Fruit fly (Drosophila melanogaster) Kc167 (cell line): ENCODE data around the gene CG8087.

Source experiments
- Myc ChIP-seq: fragments of >200 bp; optimal IDR thresholded peaks from 2 replicates; lab custom pipeline; 2017; ENCODE audit warnings: missing external identifiers
- Sin3A ChIP-seq: fragments of >200 bp; optimal IDR thresholded peaks from 2 replicates; lab custom pipeline; 2018; ENCODE audit warnings: missing external identifiers
- h ChIP-seq: fragments of >200 bp; optimal IDR thresholded peaks from 3 replicates; lab custom pipeline; 2018; ENCODE audit warnings: missing external identifiers
- insv ChIP-seq: fragments of >200 bp; optimal IDR thresholded peaks from 3 replicates; lab custom pipeline; 2018; ENCODE audit warnings: missing external identifiers
- psq ChIP-seq: fragments of >200 bp; optimal IDR thresholded peaks from 2 replicates; lab custom pipeline; 2017; ENCODE audit warnings: missing external identifiers
- ttk ChIP-seq: sonication (Bioruptor generic); optimal IDR thresholded peaks from 2 replicates; lab custom pipeline; 2017; ENCODE audit warnings: missing external identifiers

CG8087 gene

dm6 chr3R:14564705-14565064 is at the start of gene CG8087:
CG8087 (minus strand) TSS chr3R:14564805.
- TF ChIP-seq Myc (lab: Kevin White, UChicago) (no peak), ttk (no peak), insv (lab: Kevin White, UChicago) (no peak), h (lab: Kevin White, UChicago) (no peak), psq (lab: Kevin White, UChicago) (no peak), Sin3A (lab: Kevin White, UChicago) (no peak)

dm6 chr3R:14608892-14609692 is 44.5 kb upstream of the CG8087 start, which contains the start of gene CG14853:
CG14853 (plus strand) TSS chr3R:14609642.
- TF ChIP-seq psq (lab: Kevin White, UChicago) (no peak), ttk (no peak)

- TF ChIP-seq h (lab: Kevin White, UChicago): no peak
- no peak for TF ChIP-seq insv (lab: Kevin White, UChicago)
- no peak for TF ChIP-seq psq (lab: Kevin White, UChicago)
- TF ChIP-seq Myc (lab: Kevin White, UChicago): no peak
- no peak for TF ChIP-seq ttk
- no peak for TF ChIP-seq Sin3A (lab: Kevin White, UChicago)
These were observed 33.4 kb upstream of the CG8087 start for dm6 chr3R:14597935-14598424.

- TF ChIP-seq ttk: no peak
- no peak for TF ChIP-seq Myc (lab: Kevin White, UChicago)
- no peak for TF ChIP-seq Sin3A (lab: Kevin White, UChicago)
These were observed 26.3 kb upstream of the CG8087 start for dm6 chr3R:14590753-14591535.

- TF ChIP-seq Sin3A (lab: Kevin White, UChicago): no peak
- no peak for TF ChIP-seq h (lab: Kevin White, UChicago)
- no peak for TF ChIP-seq insv (lab: Kevin White, UChicago)
- no peak for TF ChIP-seq ttk
- no peak for TF ChIP-seq Myc (lab: Kevin White, UChicago)
- TF ChIP-seq psq (lab: Kevin White, UChicago): no peak
These were observed 24.9 kb upstream of the CG8087 start for dm6 chr3R:14589483-14589882.

- TF ChIP-seq Myc (lab: Kevin White, UChicago) (no peak), h (lab: Kevin White, UChicago) (no peak), insv (lab: Kevin White, UChicago) (no peak), ttk (no peak), psq (lab: Kevin White, UChicago) (no peak), Sin3A (lab: Kevin White, UChicago) (no peak)
These were observed 22.2 kb upstream of the CG8087 start for dm6 chr3R:14586480-14587443.

dm6 chr3R:14580045-14580579 is 15.5 kb upstream of the CG8087 start:
- TF ChIP-seq Myc (lab: Kevin White, UChicago): no peak

dm6 chr3R:14577803-14578493 is 13.3 kb upstream of the CG8087 start:
- TF ChIP-seq h (lab: Kevin White, UChicago) (no peak), ttk (no peak), Myc (lab: Kevin White, UChicago) (no peak), insv (lab: Kevin White, UChicago) (no peak), psq (lab: Kevin White, UChicago) (no peak), Sin3A (lab: Kevin White, UChicago) (no peak)

dm6 chr3R:14576692-14577646 is 12.4 kb upstream of the CG8087 start, which contains the start of gene stumps:
stumps (plus strand) TSS chr3R:14577217.
- TF ChIP-seq h (lab: Kevin White, UChicago) (no peak), insv (lab: Kevin White, UChicago) (no peak), ttk (no peak), Myc (lab: Kevin White, UChicago) (no peak), Sin3A (lab: Kevin White, UChicago) (no peak), psq (lab: Kevin White, UChicago) (no peak)

dm6 chr3R:14576511-14576691 is 11.8 kb upstream of the CG8087 start, which contains the start of gene CG44094:
CG44094 (minus strand) TSS chr3R:14576611.
- TF ChIP-seq psq (lab: Kevin White, UChicago): no peak
- no peak for TF ChIP-seq ttk
- TF ChIP-seq h (lab: Kevin White, UChicago): no peak
- TF ChIP-seq insv (lab: Kevin White, UChicago): no peak
- no peak for TF ChIP-seq Myc (lab: Kevin White, UChicago)
- TF ChIP-seq Sin3A (lab: Kevin White, UChicago): no peak
